Worm (Caenorhabditis elegans) whole organism, early embryonic: ENCODE measurements around the gene F40G9.8.

ENCODE experiments used
- B0310.2 ChIP-seq: sonication (generic microtip); optimal IDR thresholded peaks from 2 replicates; lab custom pipeline; 2016; ENCODE audit warnings: mild to moderate bottlenecking, missing genetic modification characterization, missing compliant biosample characterization
- F13C5.2 ChIP-seq: sonication (generic microtip); optimal IDR thresholded peaks from 2 replicates; lab custom pipeline; 2017; ENCODE audit warnings: mild to moderate bottlenecking, missing genetic modification characterization, inconsistent platforms, missing compliant biosample characterization
- aly-1 ChIP-seq: sonication (generic microtip); optimal IDR thresholded peaks from 2 replicates; lab custom pipeline; 2016; ENCODE audit warnings: missing genetic modification characterization, missing compliant biosample characterization
- ama-1 ChIP-seq: fragments of 150-350 bp; optimal IDR thresholded peaks from 2 replicates; lab custom pipeline; 2014
- ceh-13 ChIP-seq: fragments of 200-800 bp; sonication (Bioruptor generic); optimal IDR thresholded peaks from 2 replicates; lab custom pipeline; 2018; ENCODE audit warnings: mild to moderate bottlenecking, missing genetic modification characterization, missing compliant biosample characterization
- ceh-36 ChIP-seq: sonication (generic microtip); optimal IDR thresholded peaks from 2 replicates; lab custom pipeline; 2016; ENCODE audit warnings: missing genetic modification characterization, inconsistent platforms, missing compliant biosample characterization
- ets-7 ChIP-seq: sonication (generic microtip); optimal IDR thresholded peaks from 2 replicates; lab custom pipeline; 2016; ENCODE audit warnings: missing genotype, missing genetic modification characterization, missing compliant biosample characterization
- flt-1 ChIP-seq: fragments of 200-800 bp; sonication (Bioruptor generic); IDR thresholded peaks from 2 replicates; pipeline ENCODE4 v1.3.6; 2022; ENCODE audit warnings: missing genetic modification characterization, missing compliant biosample characterization
- hmbx-1 ChIP-seq: sonication (generic microtip); optimal IDR thresholded peaks from 2 replicates; lab custom pipeline; 2016; ENCODE audit warnings: mild to moderate bottlenecking, missing genetic modification characterization, missing compliant biosample characterization
- hmg-4 ChIP-seq: fragments of 200-800 bp; sonication (Bioruptor generic); optimal IDR thresholded peaks from 2 replicates; lab custom pipeline; 2018; ENCODE audit warnings: mild to moderate bottlenecking, missing genetic modification characterization, missing compliant biosample characterization
- hnd-1 ChIP-seq: sonication (generic microtip); optimal IDR thresholded peaks from 2 replicates; lab custom pipeline; 2016; ENCODE audit warnings: missing genetic modification characterization, missing compliant biosample characterization
- pes-1 ChIP-seq: fragments of 200-800 bp; sonication (Bioruptor generic); IDR thresholded peaks from 2 replicates; pipeline ENCODE4 v1.3.6; 2022; ENCODE audit warnings: missing genetic modification reagents, missing genetic modification characterization, missing compliant biosample characterization
- scrt-1 ChIP-seq: fragments of 200-800 bp; sonication (Bioruptor generic); IDR thresholded peaks from 2 replicates; pipeline ENCODE4 v1.3.6; 2022; ENCODE audit warnings: missing genetic modification characterization, missing compliant biosample characterization
- sea-1 ChIP-seq: fragments of 200-800 bp; sonication (Bioruptor generic); conservative IDR thresholded peaks from 2 replicates; pipeline ENCODE4 v1.3.6; 2022; ENCODE audit warnings: missing genetic modification characterization, missing compliant biosample characterization
- tbx-11 ChIP-seq: fragments of 200-800 bp; sonication (Bioruptor generic); IDR thresholded peaks from 2 replicates; pipeline ENCODE4 v1.3.6; 2022; ENCODE audit warnings: missing genetic modification characterization, missing compliant biosample characterization
- tbx-37 ChIP-seq: fragments of 200-800 bp; sonication (Bioruptor generic); conservative IDR thresholded peaks from 2 replicates; pipeline ENCODE4 v1.3.6; 2022; ENCODE audit warnings: missing genetic modification reagents, missing genetic modification characterization, missing compliant biosample characterization
- tra-4 ChIP-seq: sonication (generic microtip); optimal IDR thresholded peaks from 2 replicates; lab custom pipeline; 2017; ENCODE audit warnings: missing genetic modification characterization, missing compliant biosample characterization

F40G9.8 gene

DNA sequence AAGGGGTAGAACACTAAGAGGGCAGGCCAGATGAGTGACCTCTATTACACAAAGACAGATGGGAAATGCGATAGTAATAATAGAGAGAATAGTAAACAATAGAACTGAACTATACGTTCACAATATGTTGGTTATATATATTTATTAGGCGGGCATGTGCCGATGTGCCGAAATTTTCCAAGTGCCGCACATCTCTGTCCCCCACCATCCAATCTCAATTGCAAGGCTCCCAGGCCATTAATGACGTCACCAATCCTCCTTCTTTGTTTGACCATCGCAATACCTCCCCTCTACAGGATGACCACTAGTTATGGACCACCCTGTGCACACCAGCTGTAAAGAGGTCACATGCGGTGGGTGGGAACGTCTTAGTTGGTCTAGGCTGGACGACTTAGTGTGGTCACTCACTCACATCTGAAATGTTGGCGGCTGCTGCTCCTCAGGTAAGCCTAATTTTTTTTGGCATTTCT, 14.5 kb upstream of the F40G9.8 start, which contains the start of gene F40G9.6:
Gene F40G9.6, plus strand, starts transcription at position 420 of the 470 bp plus-strand sequence.
- TF ChIP-seq ceh-13 (GFP tag; lab: Kevin White, UChicago) (no peak), F13C5.2 (no peak), flt-1 (GFP tag; lab: Robert Waterston, UW) (no peak), hmbx-1 (tag; lab: Kevin White, UChicago) (no peak), pes-1 (no peak), B0310.2 (no peak), tbx-37 (no peak), ceh-36 (no peak), hmg-4 (GFP tag; lab: Kevin White, UChicago) (peak; percentile 60), tbx-11 (GFP tag; lab: Robert Waterston, UW) (0 out of 2 replicates have a peak, but pooled peaks have one; percentile 37), tra-4 (no peak), aly-1 (tag; lab: Kevin White, UChicago) (no peak), ets-7 (tag; lab: Kevin White, UChicago) (no peak), hnd-1 (tag; lab: Kevin White, UChicago) (no peak), scrt-1 (GFP tag; lab: Robert Waterston, UW) (no peak), sea-1 (GFP tag; lab: Robert Waterston, UW) (no peak)

DNA sequence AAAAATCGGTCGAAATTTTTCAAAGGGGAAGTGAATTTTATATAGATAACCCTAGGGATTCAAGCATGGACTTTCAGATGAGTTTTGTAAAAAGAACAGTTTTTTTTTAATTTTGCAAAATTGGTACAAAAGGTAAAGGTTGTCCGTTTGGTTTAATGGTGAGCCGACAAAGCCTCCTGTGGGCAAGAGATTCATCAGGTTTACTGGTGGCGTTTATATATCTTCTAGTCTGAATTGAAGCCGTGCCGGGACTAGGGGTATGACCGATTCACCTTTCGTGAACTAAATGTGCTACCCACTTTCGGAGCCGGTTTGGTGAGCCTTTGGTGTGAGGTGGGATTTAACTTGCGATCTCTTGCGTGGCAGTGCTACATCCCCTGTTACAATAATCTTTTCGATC, 13.5 kb upstream of the F40G9.8 start:
- TF ChIP-seq ama-1 (lab: Kevin White, UChicago) (peak; percentile 91), hmg-4 (GFP tag; lab: Kevin White, UChicago) (no peak), flt-1 (GFP tag; lab: Robert Waterston, UW) (no peak), sea-1 (GFP tag; lab: Robert Waterston, UW) (peak; percentile 67; the same call in 1 of the 2 replicates), F13C5.2 (no peak), B0310.2 (no peak)

DNA sequence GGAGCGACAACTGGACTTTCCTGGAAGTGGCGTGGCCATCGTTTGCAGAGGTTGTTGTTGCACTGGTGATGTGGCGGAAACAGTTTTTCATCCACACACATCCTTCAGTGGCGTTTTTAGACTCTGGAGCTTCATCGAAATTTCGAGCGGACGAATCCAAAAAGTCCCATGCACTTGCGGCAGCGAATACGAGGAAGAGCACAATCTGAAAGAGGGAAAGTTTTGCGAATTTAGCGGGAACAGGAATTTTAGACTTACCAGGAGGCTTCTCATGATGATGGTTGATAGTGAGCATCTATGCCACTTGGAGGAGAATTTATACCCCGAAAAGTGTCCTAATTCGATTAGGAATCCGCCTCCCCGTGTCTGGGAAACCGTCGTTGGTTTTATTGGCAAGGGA, 13.0 kb upstream of the F40G9.8 start, which contains the start of gene F40G9.14:
Gene F40G9.14, minus strand, starts transcription at position 101 of the 400 bp plus-strand sequence.
- TF ChIP-seq ceh-36 (no peak), aly-1 (tag; lab: Kevin White, UChicago) (no peak), pes-1 (no peak), scrt-1 (GFP tag; lab: Robert Waterston, UW) (no peak), hnd-1 (tag; lab: Kevin White, UChicago) (no peak), tbx-11 (GFP tag; lab: Robert Waterston, UW) (no peak), tbx-37 (no peak), ets-7 (tag; lab: Kevin White, UChicago) (no peak), F13C5.2 (no peak), sea-1 (GFP tag; lab: Robert Waterston, UW) (no peak), tra-4 (no peak), ceh-13 (GFP tag; lab: Kevin White, UChicago) (no peak), hmbx-1 (tag; lab: Kevin White, UChicago) (no peak), flt-1 (GFP tag; lab: Robert Waterston, UW) (no peak), hmg-4 (GFP tag; lab: Kevin White, UChicago) (no peak), ama-1 (lab: Kevin White, UChicago) (no peak), B0310.2 (no peak)

DNA sequence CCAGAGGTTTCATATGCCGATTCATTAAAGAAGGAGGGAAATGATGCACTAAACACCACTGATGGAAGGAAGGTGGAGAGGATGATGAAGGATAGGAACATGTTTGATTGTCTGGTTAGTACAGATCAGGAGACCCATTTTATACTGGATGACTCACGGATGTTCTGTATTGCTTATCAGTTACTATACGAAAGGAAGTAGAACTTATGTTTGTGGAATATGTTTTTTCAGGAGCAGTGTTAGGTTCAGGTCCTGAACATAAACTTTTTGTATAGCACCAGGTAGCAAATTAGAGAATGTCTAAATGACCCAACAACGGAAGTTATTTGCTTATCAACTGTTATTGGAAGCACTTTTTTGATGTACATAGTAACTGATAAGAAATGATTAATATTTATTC, 11.1 kb upstream of the F40G9.8 start, which contains the start of gene clec-148:
Gene clec-148, minus strand, starts transcription at position 101 of the 400 bp plus-strand sequence.
- TF ChIP-seq aly-1 (tag; lab: Kevin White, UChicago) (no peak), ceh-36 (no peak), hmg-4 (GFP tag; lab: Kevin White, UChicago) (no peak), tra-4 (no peak), B0310.2 (no peak), F13C5.2 (no peak), pes-1 (no peak), flt-1 (GFP tag; lab: Robert Waterston, UW) (no peak), hnd-1 (tag; lab: Kevin White, UChicago) (no peak), scrt-1 (GFP tag; lab: Robert Waterston, UW) (no peak), ama-1 (lab: Kevin White, UChicago) (no peak), sea-1 (GFP tag; lab: Robert Waterston, UW) (no peak)

DNA sequence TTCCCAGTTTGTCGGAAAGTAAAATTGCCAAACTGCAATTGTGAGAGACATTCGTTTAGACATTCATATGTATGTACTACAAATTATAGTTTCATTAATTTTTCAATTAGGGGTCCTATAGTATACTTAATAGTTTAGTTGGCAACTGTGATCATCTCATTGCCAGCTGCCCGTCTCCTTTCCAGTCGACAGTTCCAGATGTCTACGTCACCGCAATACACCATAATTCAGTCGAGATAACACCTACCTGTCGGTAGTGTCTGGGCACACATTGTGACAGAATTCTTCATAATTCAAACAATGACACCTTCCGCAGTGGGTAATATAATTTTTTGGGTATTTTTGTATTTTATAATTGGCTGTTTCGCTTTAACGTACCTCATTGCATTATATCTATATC, 8.8 kb upstream of the F40G9.8 start, which contains the start of gene F40G9.19:
Gene F40G9.19, plus strand, starts transcription at position 301 of the 400 bp plus-strand sequence.
- no peak for TF ChIP-seq flt-1 (GFP tag; lab: Robert Waterston, UW)

DNA sequence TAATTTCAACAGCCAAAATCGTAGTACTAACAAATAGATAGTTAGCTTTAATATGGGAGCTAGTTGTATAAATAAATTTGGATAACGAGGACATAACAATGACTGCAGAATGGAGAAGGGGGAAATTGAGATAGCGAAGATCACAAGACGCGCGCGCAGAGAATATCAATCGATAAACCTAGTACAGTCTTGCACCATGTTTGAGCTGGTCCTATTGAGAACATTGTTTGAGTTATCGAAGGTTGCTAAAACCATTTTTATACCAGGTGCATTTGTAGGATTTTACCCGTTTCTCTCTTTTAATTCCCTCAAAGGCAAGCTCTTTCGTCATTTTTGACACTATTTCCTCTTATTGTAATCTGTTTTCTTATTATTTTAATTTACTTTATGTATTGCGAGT, 6.9 kb upstream of the F40G9.8 start, which contains the start of the genes F40G9.9 and F40G9.12:
Gene F40G9.9, minus strand, starts transcription at position 101 of the 400 bp plus-strand sequence.
Gene F40G9.12, plus strand, starts transcription at position 231 of the 400 bp plus-strand sequence.
- TF ChIP-seq tbx-11 (GFP tag; lab: Robert Waterston, UW) = no peak
- no peak for TF ChIP-seq ceh-13 (GFP tag; lab: Kevin White, UChicago)
- TF ChIP-seq hmg-4 (GFP tag; lab: Kevin White, UChicago) = no peak
- TF ChIP-seq ets-7 (tag; lab: Kevin White, UChicago) = no peak
- no peak for TF ChIP-seq pes-1
- TF ChIP-seq hnd-1 (tag; lab: Kevin White, UChicago) = no peak
- TF ChIP-seq scrt-1 (GFP tag; lab: Robert Waterston, UW) = no peak
- no peak for TF ChIP-seq ama-1 (lab: Kevin White, UChicago)
- no peak for TF ChIP-seq aly-1 (tag; lab: Kevin White, UChicago)
- TF ChIP-seq hmbx-1 (tag; lab: Kevin White, UChicago) = no peak
- TF ChIP-seq F13C5.2 = no peak
- TF ChIP-seq B0310.2 = no peak
- TF ChIP-seq tra-4 = no peak
- no peak for TF ChIP-seq ceh-36
- TF ChIP-seq flt-1 (GFP tag; lab: Robert Waterston, UW) = no peak
- no peak for TF ChIP-seq tbx-37
- TF ChIP-seq sea-1 (GFP tag; lab: Robert Waterston, UW) = no peak

DNA sequence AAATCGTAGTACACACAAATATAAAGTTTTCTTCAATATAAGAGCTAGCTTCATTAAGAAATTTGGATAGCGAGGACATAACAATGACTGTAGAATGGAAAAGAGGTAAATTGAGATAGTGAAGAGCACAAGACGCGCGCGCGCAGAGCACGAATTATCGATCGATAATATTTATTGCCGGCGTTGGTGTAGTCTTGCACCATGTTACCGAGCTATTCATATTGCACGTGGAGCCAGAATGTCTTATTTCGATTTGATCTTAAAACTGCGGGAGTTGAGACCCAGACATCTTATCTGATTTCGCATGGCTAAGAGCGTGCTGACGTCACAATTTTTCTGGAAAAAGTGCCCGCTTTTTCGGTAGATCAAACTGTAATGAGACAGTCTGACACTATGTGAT, 4.8 kb upstream of the F40G9.8 start, which contains the start of gene F40G9.18:
Gene F40G9.18, minus strand, starts transcription at position 101 of the 400 bp plus-strand sequence.
- no peak for TF ChIP-seq hmbx-1 (tag; lab: Kevin White, UChicago)
- TF ChIP-seq scrt-1 (GFP tag; lab: Robert Waterston, UW) = no peak
- TF ChIP-seq hmg-4 (GFP tag; lab: Kevin White, UChicago) = no peak
- no peak for TF ChIP-seq sea-1 (GFP tag; lab: Robert Waterston, UW)
- no peak for TF ChIP-seq ama-1 (lab: Kevin White, UChicago)
- TF ChIP-seq tra-4 = no peak
- TF ChIP-seq ceh-36 = no peak
- no peak for TF ChIP-seq hnd-1 (tag; lab: Kevin White, UChicago)
- no peak for TF ChIP-seq tbx-37
- TF ChIP-seq tbx-11 (GFP tag; lab: Robert Waterston, UW) = no peak
- TF ChIP-seq flt-1 (GFP tag; lab: Robert Waterston, UW) = no peak
